Fruit fly (Drosophila melanogaster): Measurements from ENCODE around the gene Cbp80.

The Cbp80 gene

DNA sequence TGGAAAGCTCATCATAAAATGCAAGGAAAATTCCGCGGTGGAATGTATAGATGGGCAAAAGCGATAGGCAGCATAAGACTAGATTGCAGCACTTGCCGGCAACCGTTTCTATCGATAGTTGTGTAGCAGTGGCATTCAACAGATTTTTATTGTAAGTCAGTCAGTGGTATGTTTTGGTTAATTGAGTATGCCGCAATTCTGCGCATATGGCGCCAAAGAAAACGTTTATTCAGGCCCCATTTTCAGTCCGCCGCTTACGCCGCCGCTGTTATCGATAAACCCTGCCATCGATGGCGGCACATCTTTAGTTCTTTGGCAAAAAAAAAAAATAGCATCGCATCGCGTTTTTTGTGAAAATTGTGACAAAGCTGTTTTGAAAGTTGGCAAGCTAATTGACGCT is at the start of gene Cbp80, which contains the start of gene Torsin (continued):
- TF ChIP-seq D (optimal IDR thresholded peaks at IDR 0.05) (peak; percentile 19), D (GFP tag; optimal IDR thresholded peaks at IDR 0.05) (no peak), CG11456 (GFP tag; IDR thresholded peaks at IDR 0.05) (no peak), pho (GFP tag; optimal IDR thresholded peaks at IDR 0.05) (no peak), CG17328 (GFP tag; IDR thresholded peaks at IDR 0.05) (no peak), CG6272 (GFP tag; IDR thresholded peaks at IDR 0.05) (no peak), CG18764 (GFP tag; optimal IDR thresholded peaks at IDR 0.05) (no peak), trh (GFP tag; optimal IDR thresholded peaks at IDR 0.05) (no peak), Ravus (GFP tag; IDR thresholded peaks at IDR 0.05) (no peak), Dip3 (GFP tag; optimal IDR thresholded peaks at IDR 0.05) (no peak), HLHmδ (GFP tag; optimal IDR thresholded peaks at IDR 0.05) (no peak), HmgD (GFP tag; optimal IDR thresholded peaks at IDR 0.05) (no peak), CG7963 (GFP tag; IDR thresholded peaks at IDR 0.05; ENCODE audit: partially characterized antibody) (peak; percentile 81), stwl (tag; optimal IDR thresholded peaks at IDR 0.05) (peak; percentile 56), CG14050 (GFP tag; IDR thresholded peaks at IDR 0.05) (no peak), CG12659 (GFP tag; optimal IDR thresholded peaks at IDR 0.05) (peak; percentile 36), Dip2 (GFP tag; IDR thresholded peaks at IDR 0.05) (no peak), ac (GFP tag; optimal IDR thresholded peaks at IDR 0.05) (no peak), CG2889 (GFP tag; IDR thresholded peaks at IDR 0.05) (no peak), H15 (GFP tag; IDR thresholded peaks at IDR 0.05) (no peak)

DNA sequence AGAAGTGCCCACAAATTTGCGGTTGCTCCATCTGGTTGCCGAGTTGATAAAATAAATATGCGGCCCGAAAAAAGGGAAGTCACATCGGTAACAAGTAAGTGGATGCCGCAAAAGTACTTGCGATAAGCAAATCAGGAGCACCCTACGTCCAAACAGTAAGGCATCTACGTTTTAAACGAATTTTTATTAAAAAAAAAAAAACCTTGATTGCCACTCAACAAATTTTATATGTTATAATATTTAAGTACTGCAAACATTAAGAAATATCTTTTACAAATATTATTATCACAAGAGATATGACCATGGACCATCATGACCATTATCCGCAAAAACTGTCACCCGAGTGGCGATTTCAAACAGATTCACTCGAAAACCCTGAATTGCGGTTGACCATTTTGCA is 45.7 kb upstream of the Cbp80 start:
- TF ChIP-seq sug (tag; optimal IDR thresholded peaks at IDR 0.05) (no peak), Myb (GFP tag; optimal IDR thresholded peaks at IDR 0.05) (no peak), Ptx1 (GFP tag; IDR thresholded peaks at IDR 0.05) (no peak), CG12236 (GFP tag; optimal IDR thresholded peaks at IDR 0.05) (no peak), CG32767 (GFP tag; IDR thresholded peaks at IDR 0.05) (no peak), CG10274 (GFP tag; optimal IDR thresholded peaks at IDR 0.05) (peak; percentile 76)

DNA sequence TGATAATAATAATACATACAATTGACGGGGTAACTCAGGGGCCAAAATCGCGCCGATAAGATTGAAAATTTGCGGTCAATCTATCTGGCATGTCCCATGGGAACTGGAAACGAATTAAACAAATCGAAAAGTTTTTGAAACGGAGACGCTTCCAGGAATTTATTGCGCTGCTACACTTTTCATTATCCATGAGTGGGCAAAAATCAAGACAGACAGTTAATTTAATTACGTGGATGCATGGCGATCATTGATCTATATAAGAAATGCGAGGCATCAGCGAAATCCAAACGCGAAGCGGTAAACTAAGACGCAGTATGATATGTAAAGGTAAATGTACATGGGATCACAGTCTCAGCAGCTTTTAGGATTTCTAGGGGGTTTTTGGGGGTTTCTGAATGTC is 45.3 kb upstream of the Cbp80 start:
- TF ChIP-seq CG7556 (GFP tag; optimal IDR thresholded peaks at IDR 0.05): no peak
- no peak for TF ChIP-seq CG11456 (GFP tag; IDR thresholded peaks at IDR 0.05)
- TF ChIP-seq CG12744 (GFP tag; optimal IDR thresholded peaks at IDR 0.05): no peak
- TF ChIP-seq bsh (GFP tag; optimal IDR thresholded peaks at IDR 0.05): no peak
- no peak for TF ChIP-seq CG14710 (tag; optimal IDR thresholded peaks at IDR 0.05)
- no peak for TF ChIP-seq Awh (GFP tag; IDR thresholded peaks at IDR 0.05)
- no peak for TF ChIP-seq Fer1 (GFP tag; optimal IDR thresholded peaks at IDR 0.05)

DNA sequence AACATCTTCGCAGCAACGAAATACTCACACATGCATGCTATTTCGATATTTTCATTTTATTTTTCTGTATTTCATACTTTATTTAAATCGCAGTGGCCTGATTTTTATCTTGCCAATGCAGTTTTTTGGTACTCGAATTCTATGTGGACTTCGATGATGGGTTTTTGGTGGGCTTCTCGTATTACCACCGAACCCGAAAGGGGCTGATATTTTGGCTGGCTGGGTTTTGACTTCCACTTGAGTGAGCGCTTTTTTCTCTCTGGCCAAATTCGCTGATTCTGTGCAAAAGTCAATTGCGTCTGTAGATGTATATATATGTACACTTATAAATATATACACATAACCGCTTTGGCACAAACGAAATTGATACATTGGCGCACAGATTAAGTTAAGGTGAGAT is 44.5 kb upstream of the Cbp80 start:
- TF ChIP-seq sens (GFP tag): peak; percentile 9
- no peak for TF ChIP-seq Oli (tag; optimal IDR thresholded peaks at IDR 0.05)

DNA sequence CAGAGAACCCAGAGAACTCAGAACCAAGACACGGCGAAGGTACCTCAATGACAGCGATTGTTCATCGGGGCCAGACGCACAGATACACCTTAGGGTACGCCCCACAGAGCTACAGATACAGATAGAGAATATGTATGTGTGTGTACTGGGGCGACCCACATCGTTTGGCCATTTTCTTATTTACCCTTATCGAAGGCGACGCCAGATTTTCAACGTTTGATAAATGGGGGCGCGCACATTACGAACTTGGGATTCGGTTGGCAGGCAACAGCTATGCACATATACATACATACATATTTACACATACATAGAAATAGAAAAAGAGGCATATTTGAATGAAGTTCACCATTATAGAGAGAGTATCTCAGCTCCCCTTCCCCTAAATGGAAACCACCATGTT is 43.4 kb upstream of the Cbp80 start:
- TF ChIP-seq cg (GFP tag; optimal IDR thresholded peaks at IDR 0.05): peak; percentile 71
- TF ChIP-seq caup (GFP tag; optimal IDR thresholded peaks at IDR 0.05; ENCODE audit: severe bottlenecking): no peak
- no peak for TF ChIP-seq ara (GFP tag; IDR thresholded peaks at IDR 0.05)
- TF ChIP-seq mirr (GFP tag; optimal IDR thresholded peaks at IDR 0.05): peak; percentile 11
- peak; percentile 48 for TF ChIP-seq Med (GFP tag)
- 0 out of 2 replicates have a peak, but pooled peaks have one; percentile 4 for TF ChIP-seq Ptx1 (GFP tag; IDR thresholded peaks at IDR 0.05)
- TF ChIP-seq lab (GFP tag; optimal IDR thresholded peaks at IDR 0.05): peak; percentile 9
- TF ChIP-seq gcm (GFP tag; optimal IDR thresholded peaks at IDR 0.05): peak; percentile 78
- TF ChIP-seq Nf-YC (tag; optimal IDR thresholded peaks at IDR 0.05): peak; percentile 70
- TF ChIP-seq CG16863 (GFP tag; optimal IDR thresholded peaks at IDR 0.05): no peak
- TF ChIP-seq sens (GFP tag): peak; percentile 63
- no peak for TF ChIP-seq fru (optimal IDR thresholded peaks at IDR 0.05)
- TF ChIP-seq sug (tag; optimal IDR thresholded peaks at IDR 0.05): peak; percentile 44
- TF ChIP-seq grn (GFP tag; optimal IDR thresholded peaks at IDR 0.05): peak; percentile 77
- TF ChIP-seq CG6175 (GFP tag; IDR thresholded peaks at IDR 0.05): peak; percentile 33; the same call in 1 of the 3 replicates
- peak; percentile 90 for TF ChIP-seq Nf-YB (GFP tag; optimal IDR thresholded peaks at IDR 0.05)
